Fruit fly (Drosophila melanogaster) whole organism, adult: ENCODE data around the gene CG32267.

Experiments used
- CG14711 ChIP-seq: fragments of 200-800 bp; sonication (Bioruptor generic); optimal IDR thresholded peaks from 2 replicates; lab custom pipeline; 2018; ENCODE audit warnings: missing biosample characterization, mild to moderate bottlenecking, missing genetic modification characterization, moderate library complexity
- CG7101 ChIP-seq: fragments of 200-800 bp; sonication (Bioruptor generic); optimal IDR thresholded peaks from 2 replicates; lab custom pipeline; 2018; ENCODE audit warnings: missing biosample characterization, mild to moderate bottlenecking, missing genetic modification characterization, moderate library complexity
- Clk ChIP-seq: fragments of 200-800 bp; sonication (Bioruptor generic); optimal IDR thresholded peaks from 2 replicates; lab custom pipeline; 2017; ENCODE audit warnings: missing biosample characterization, missing genetic modification characterization
- Hr96 ChIP-seq: fragments of 200-800 bp; sonication (Bioruptor generic); optimal IDR thresholded peaks from 2 replicates; lab custom pipeline; 2016; ENCODE audit warnings: missing biosample characterization, missing genetic modification characterization
- bab1 ChIP-seq: fragments of 200-800 bp; sonication (Bioruptor generic); optimal IDR thresholded peaks from 3 replicates; lab custom pipeline; 2019; ENCODE audit warnings: missing biosample characterization, mild to moderate bottlenecking, missing genetic modification characterization, moderate library complexity
- cic ChIP-seq: fragments of 200-800 bp; sonication (Bioruptor generic); optimal IDR thresholded peaks from 2 replicates; lab custom pipeline; 2017; ENCODE audit warnings: missing biosample characterization, mild to moderate bottlenecking, missing genetic modification characterization, moderate library complexity
- cnc ChIP-seq, 2 experiments: fragments of >200 bp; optimal IDR thresholded peaks; 2 replicates each; lab custom pipeline; 2017
- kay ChIP-seq: fragments of 200-800 bp; sonication (Bioruptor generic); peaks from one replicate; lab custom pipeline; 2016; ENCODE audit warnings: missing biosample characterization, missing genetic modification characterization, borderline replicate concordance
- ovo ChIP-seq: fragments of 200-800 bp; sonication (Bioruptor generic); optimal IDR thresholded peaks from 2 replicates; lab custom pipeline; 2016; ENCODE audit warnings: missing biosample characterization, missing genetic modification characterization
- toe ChIP-seq: fragments of 200-800 bp; sonication (Bioruptor generic); optimal IDR thresholded peaks from 2 replicates; lab custom pipeline; 2016; ENCODE audit warnings: missing biosample characterization, missing genetic modification characterization

dm6 chr3L:3512998-3513397 lies 41.1 kb upstream of the CG32267 start:
- TF ChIP-seq CG7101 (tag; lab: Kevin White, UChicago) (no peak), cic (GFP tag; lab: Kevin White, UChicago) (no peak), CG14711 (tag; lab: Kevin White, UChicago) (no peak), bab1 (GFP tag; lab: Kevin White, UChicago) (no peak), toe (GFP tag; lab: Kevin White, UChicago) (no peak), Hr96 (no peak), cnc (optimal IDR thresholded peaks at IDR 0.05; lab: Kevin White, UChicago) (no peak), ovo (GFP tag; lab: Kevin White, UChicago) (no peak), Clk (no peak), kay (GFP tag; lab: Kevin White, UChicago) (no peak)
